Fruit fly (Drosophila melanogaster): ENCODE measurements around the gene CG32719.

DNA sequence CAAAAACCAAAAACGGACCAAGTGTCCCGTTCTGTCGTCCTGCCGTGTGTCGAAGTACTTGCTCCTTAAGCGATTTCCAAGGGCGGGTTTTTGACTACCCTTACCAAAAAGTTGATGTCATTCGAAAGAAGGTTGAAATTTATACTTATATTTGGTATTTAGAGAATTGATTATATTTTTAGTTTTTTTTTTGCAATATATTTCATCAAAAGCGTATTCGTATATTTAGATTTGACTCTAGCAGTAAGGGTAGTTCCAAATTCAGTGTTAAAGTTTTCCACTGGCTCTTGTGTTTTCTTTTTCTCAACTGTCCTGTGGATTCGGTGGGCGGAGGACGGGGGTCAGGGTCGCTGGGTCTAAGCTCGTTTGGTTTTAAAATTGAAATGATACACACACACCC lies 2.9 kb upstream of the CG32719 start:
- TF ChIP-seq psq (optimal IDR thresholded peaks at IDR 0.05) (no peak), ttk (optimal IDR thresholded peaks at IDR 0.05) (no peak), h (optimal IDR thresholded peaks at IDR 0.05) (no peak), Sin3A (optimal IDR thresholded peaks at IDR 0.05) (no peak), Myc (optimal IDR thresholded peaks at IDR 0.05) (no peak)
